Fruit fly (Drosophila melanogaster) whole organism, embryonic: ENCODE data around the gene Zdhhc8.

Source experiments
- ATbp ChIP-seq: fragments of 200-800 bp; sonication (Bioruptor generic); optimal IDR thresholded peaks from 2 replicates; lab custom pipeline; 2017; ENCODE audit warnings: missing biosample characterization, mild to moderate bottlenecking, missing genetic modification characterization, missing genetic modification reagents
- Ada2b ChIP-seq: fragments of 200-800 bp; sonication (Bioruptor generic); IDR thresholded peaks from 2 replicates; pipeline ENCODE4 v1.3.6; 2022; ENCODE audit warnings: missing biosample characterization, missing genetic modification characterization
- Aef1 ChIP-seq: fragments of 200-800 bp; sonication (Bioruptor generic); IDR thresholded peaks from 3 replicates; pipeline ENCODE4 v1.3.6; 2022; ENCODE audit warnings: missing biosample characterization, missing genetic modification characterization
- Awh ChIP-seq: fragments of 200-800 bp; sonication (Bioruptor generic); IDR thresholded peaks from 2 replicates; pipeline ENCODE4, ENCODE4 v1.3.6; 2022; ENCODE audit warnings: missing biosample characterization, missing genetic modification characterization
- CG10565 ChIP-seq: fragments of 200-800 bp; sonication (Bioruptor generic); optimal IDR thresholded peaks from 3 replicates; lab custom pipeline; 2016; ENCODE audit warnings: missing biosample characterization, mild to moderate bottlenecking, missing genetic modification characterization
- CG11247 ChIP-seq: fragments of 200-800 bp; sonication (Bioruptor generic); IDR thresholded peaks from 2 replicates; pipeline ENCODE4 v1.3.6; 2022; ENCODE audit warnings: missing biosample characterization, missing genetic modification characterization
- CG11696 ChIP-seq: fragments of 200-800 bp; sonication (Bioruptor generic); IDR thresholded peaks from 2 replicates; pipeline ENCODE4 v1.3.6; 2022; ENCODE audit warnings: missing biosample characterization, missing genetic modification characterization
- CG12219 ChIP-seq: fragments of 200-800 bp; sonication (Bioruptor generic); optimal IDR thresholded peaks from 3 replicates; lab custom pipeline; 2018; ENCODE audit warnings: missing biosample characterization, mild to moderate bottlenecking, missing genetic modification characterization
- CG15011 ChIP-seq: fragments of 200-800 bp; sonication (Bioruptor generic); optimal IDR thresholded peaks from 3 replicates; lab custom pipeline; 2018; ENCODE audit warnings: missing biosample characterization, mild to moderate bottlenecking, missing genetic modification characterization
- CG17361 ChIP-seq: fragments of 200-800 bp; sonication (Bioruptor generic); IDR thresholded peaks from 3 replicates; pipeline ENCODE4 v1.3.6; 2022; ENCODE audit warnings: missing biosample characterization, missing genetic modification characterization
- CG18619 ChIP-seq: fragments of 200-800 bp; sonication (Bioruptor generic); optimal IDR thresholded peaks from 3 replicates; lab custom pipeline; 2017; ENCODE audit warnings: missing biosample characterization, mild to moderate bottlenecking, missing genetic modification characterization
- CG2120 ChIP-seq: fragments of 200-800 bp; sonication (Bioruptor generic); optimal IDR thresholded peaks from 3 replicates; lab custom pipeline; 2016; ENCODE audit warnings: missing biosample characterization, missing genetic modification characterization
- CG3847 ChIP-seq: fragments of 200-800 bp; sonication (Bioruptor generic); IDR thresholded peaks from 2 replicates; pipeline ENCODE4 v1.3.6; 2022; ENCODE audit warnings: missing biosample characterization, missing genetic modification characterization
- CG3995 ChIP-seq: fragments of 200-800 bp; sonication (Bioruptor generic); optimal IDR thresholded peaks from 3 replicates; lab custom pipeline; 2016; ENCODE audit warnings: missing biosample characterization, missing genetic modification characterization
- CG4360 ChIP-seq: fragments of 200-800 bp; sonication (Bioruptor generic); IDR thresholded peaks from 2 replicates; pipeline ENCODE4 v1.3.6; 2022; ENCODE audit warnings: missing biosample characterization, missing genetic modification characterization
- CG4424 ChIP-seq: fragments of 200-800 bp; sonication (Bioruptor generic); optimal IDR thresholded peaks from 3 replicates; lab custom pipeline; 2016; ENCODE audit warnings: missing biosample characterization, missing genetic modification characterization
- CG6254 ChIP-seq: fragments of 200-800 bp; sonication (Bioruptor generic); optimal IDR thresholded peaks from 3 replicates; lab custom pipeline; 2017; ENCODE audit warnings: mild to moderate bottlenecking, missing biosample characterization, missing genetic modification reagents, missing genetic modification characterization
- CG6854 ChIP-seq: fragments of 200-800 bp; sonication (Bioruptor generic); optimal IDR thresholded peaks from 3 replicates; lab custom pipeline; 2017; ENCODE audit warnings: missing biosample characterization, mild to moderate bottlenecking, missing genetic modification characterization
- CG8290 ChIP-seq, 3 experiments: fragments of 200-800 bp; sonication (Bioruptor generic); optimal IDR thresholded peaks; 2 replicates each; lab custom pipeline; 2016 to 2019; ENCODE audit warnings: missing biosample characterization in 3 of 3, missing genetic modification characterization in 3 of 3, mild to moderate bottlenecking in 2 of 3, moderate library complexity in 1 of 3
- CG8765 ChIP-seq: fragments of 200-800 bp; sonication (Bioruptor generic); IDR thresholded peaks from 2 replicates; pipeline ENCODE4 v1.3.6; 2022; ENCODE audit warnings: missing biosample characterization, missing genetic modification characterization
- CoRest ChIP-seq: fragments of 200-800 bp; sonication (Bioruptor generic); optimal IDR thresholded peaks from 3 replicates; lab custom pipeline; 2018; ENCODE audit warnings: missing biosample characterization, mild to moderate bottlenecking, missing genetic modification characterization, moderate library complexity
- D ChIP-seq, 2 experiments: fragments of 200-800 bp in 1 of 2; fragments of >200 bp in 1 of 2; sonication (Bioruptor generic) in 1 of 2; optimal IDR thresholded peaks; 2 replicates in 1 of 2; 3 replicates in 1 of 2; lab custom pipeline; 2017; ENCODE audit warnings: mild to moderate bottlenecking in 1 of 2, missing biosample characterization in 1 of 2, missing genetic modification characterization in 1 of 2, missing genetic modification reagents in 1 of 2
- D19A ChIP-seq: fragments of 200-800 bp; optimal IDR thresholded peaks from 3 replicates; lab custom pipeline; 2019; ENCODE audit warnings: missing biosample characterization, mild to moderate bottlenecking, missing genetic modification characterization, moderate library complexity
- Dfd ChIP-seq, 2 experiments: fragments of >200 bp; optimal IDR thresholded peaks; 2 replicates each; lab custom pipeline; 2017; ENCODE audit warnings: missing biosample characterization in 2 of 2, missing genetic modification characterization in 2 of 2
- Elba2 ChIP-seq: fragments of 200-800 bp; sonication (Bioruptor generic); optimal IDR thresholded peaks from 3 replicates; lab custom pipeline; 2016; ENCODE audit warnings: missing biosample characterization, missing genetic modification characterization
- Ets65A ChIP-seq: fragments of 200-800 bp; sonication (Bioruptor generic); peaks from one replicate; lab custom pipeline; 2016; ENCODE audit warnings: missing biosample characterization, missing genetic modification characterization
- GATAe ChIP-seq: fragments of 200-800 bp; sonication (Bioruptor generic); conservative IDR thresholded peaks from 2 replicates; pipeline ENCODE4 v1.3.6; 2022; ENCODE audit warnings: missing biosample characterization, missing genetic modification characterization
- H15 ChIP-seq: fragments of 200-800 bp; sonication (Bioruptor generic); IDR thresholded peaks from 3 replicates; pipeline ENCODE4 v1.3.6; 2022; ENCODE audit warnings: missing biosample characterization, missing genetic modification characterization
- Hsf ChIP-seq: fragments of 200-800 bp; sonication (Bioruptor generic); optimal IDR thresholded peaks from 3 replicates; lab custom pipeline; 2016; ENCODE audit warnings: missing biosample characterization, missing genetic modification characterization
- Jarid2 ChIP-seq: fragments of 200-800 bp; sonication (Bioruptor generic); optimal IDR thresholded peaks from 3 replicates; lab custom pipeline; 2017; ENCODE audit warnings: mild to moderate bottlenecking, missing biosample characterization, missing genetic modification reagents, missing genetic modification characterization
- Mrtf ChIP-seq: fragments of 200-800 bp; sonication (Bioruptor generic); IDR thresholded peaks from 3 replicates; pipeline ENCODE4 v1.3.6; 2022; ENCODE audit warnings: missing biosample characterization, missing genetic modification characterization
- NC2β ChIP-seq: fragments of 200-800 bp; sonication (Bioruptor generic); optimal IDR thresholded peaks from 2 replicates; lab custom pipeline; 2016; ENCODE audit warnings: missing biosample characterization, missing genetic modification characterization
- Nf-YC ChIP-seq: fragments of 200-800 bp; optimal IDR thresholded peaks from 3 replicates; lab custom pipeline; 2019; ENCODE audit warnings: missing biosample characterization, mild to moderate bottlenecking, missing genetic modification characterization, moderate library complexity
- Taf1 ChIP-seq: fragments of 200-800 bp; sonication (Bioruptor generic); IDR thresholded peaks from 2 replicates; pipeline ENCODE4 v1.3.6; 2022; ENCODE audit warnings: missing biosample characterization, missing genetic modification characterization
- ase ChIP-seq: fragments of 200-800 bp; sonication (Bioruptor generic); IDR thresholded peaks from 3 replicates; pipeline ENCODE4 v1.3.6; 2022; ENCODE audit warnings: missing biosample characterization, missing genetic modification characterization
- ci ChIP-seq: fragments of 200-800 bp; sonication (Bioruptor generic); IDR thresholded peaks from 3 replicates; pipeline ENCODE4 v1.3.6; 2022; ENCODE audit warnings: missing biosample characterization, missing genetic modification characterization
- cwo ChIP-seq: fragments of 200-800 bp; sonication (Bioruptor generic); optimal IDR thresholded peaks from 3 replicates; lab custom pipeline; 2017; ENCODE audit warnings: missing biosample characterization, missing genetic modification characterization, mild to moderate bottlenecking, moderate library complexity, missing genetic modification reagents
- da ChIP-seq: fragments of 200-800 bp; sonication (Bioruptor generic); optimal IDR thresholded peaks from 2 replicates; lab custom pipeline; 2016; ENCODE audit warnings: missing biosample characterization, missing genetic modification characterization
- dm ChIP-seq: fragments of 200-800 bp; sonication (Bioruptor generic); optimal IDR thresholded peaks from 3 replicates; lab custom pipeline; 2016; ENCODE audit warnings: missing biosample characterization, missing genetic modification characterization
- eve ChIP-seq, 2 experiments: fragments of >200 bp; optimal IDR thresholded peaks; 2 replicates each; lab custom pipeline; 2017; ENCODE audit warnings: missing biosample characterization in 2 of 2, missing genetic modification characterization in 2 of 2
- fd3F ChIP-seq: fragments of 200-800 bp; sonication (Bioruptor generic); optimal IDR thresholded peaks from 2 replicates; lab custom pipeline; 2018; ENCODE audit warnings: missing biosample characterization, mild to moderate bottlenecking, missing genetic modification characterization, moderate library complexity
- jing ChIP-seq: fragments of 200-800 bp; sonication (Bioruptor generic); optimal IDR thresholded peaks from 2 replicates; lab custom pipeline; 2018; ENCODE audit warnings: missing biosample characterization, mild to moderate bottlenecking, missing genetic modification characterization
- lola ChIP-seq, 3 experiments: fragments of >200 bp in 2 of 3; fragments of 200-800 bp in 1 of 3; sonication (Bioruptor generic) in 1 of 3; optimal IDR thresholded peaks; 2 replicates each; lab custom pipeline; 2017 to 2019; ENCODE audit warnings: missing biosample characterization in 3 of 3, missing genetic modification characterization in 3 of 3, mild to moderate bottlenecking in 1 of 3, moderate library complexity in 1 of 3
- maf-S ChIP-seq: fragments of 200-800 bp; sonication (Bioruptor generic); optimal IDR thresholded peaks from 2 replicates; lab custom pipeline; 2016; ENCODE audit warnings: missing biosample characterization, missing genetic modification characterization
- mirr ChIP-seq: fragments of 200-800 bp; sonication (Bioruptor generic); optimal IDR thresholded peaks from 3 replicates; lab custom pipeline; 2018; ENCODE audit warnings: missing biosample characterization, mild to moderate bottlenecking, missing genetic modification characterization
- otp ChIP-seq: fragments of 200-800 bp; sonication (Bioruptor generic); IDR thresholded peaks from 3 replicates; pipeline ENCODE4, ENCODE4 v1.3.6; 2022; ENCODE audit warnings: missing biosample characterization, missing genetic modification characterization
- sim ChIP-seq: fragments of 200-800 bp; sonication (Bioruptor generic); IDR thresholded peaks from 2 replicates; pipeline ENCODE4 v1.3.6; 2022; ENCODE audit warnings: missing biosample characterization, missing genetic modification characterization
- slp2 ChIP-seq: fragments of 200-800 bp; sonication (Bioruptor generic); optimal IDR thresholded peaks from 2 replicates; lab custom pipeline; 2016; ENCODE audit warnings: missing biosample characterization, missing genetic modification characterization
- tio ChIP-seq: fragments of 200-800 bp; sonication (Bioruptor generic); optimal IDR thresholded peaks from 2 replicates; lab custom pipeline; 2017; ENCODE audit warnings: missing biosample characterization, missing genetic modification characterization, inconsistent platforms
- twi ChIP-seq: fragments of 200-800 bp; optimal IDR thresholded peaks from 2 replicates; lab custom pipeline; 2019; ENCODE audit warnings: missing biosample characterization, mild to moderate bottlenecking, missing genetic modification characterization, moderate library complexity

Gene Zdhhc8

DNA sequence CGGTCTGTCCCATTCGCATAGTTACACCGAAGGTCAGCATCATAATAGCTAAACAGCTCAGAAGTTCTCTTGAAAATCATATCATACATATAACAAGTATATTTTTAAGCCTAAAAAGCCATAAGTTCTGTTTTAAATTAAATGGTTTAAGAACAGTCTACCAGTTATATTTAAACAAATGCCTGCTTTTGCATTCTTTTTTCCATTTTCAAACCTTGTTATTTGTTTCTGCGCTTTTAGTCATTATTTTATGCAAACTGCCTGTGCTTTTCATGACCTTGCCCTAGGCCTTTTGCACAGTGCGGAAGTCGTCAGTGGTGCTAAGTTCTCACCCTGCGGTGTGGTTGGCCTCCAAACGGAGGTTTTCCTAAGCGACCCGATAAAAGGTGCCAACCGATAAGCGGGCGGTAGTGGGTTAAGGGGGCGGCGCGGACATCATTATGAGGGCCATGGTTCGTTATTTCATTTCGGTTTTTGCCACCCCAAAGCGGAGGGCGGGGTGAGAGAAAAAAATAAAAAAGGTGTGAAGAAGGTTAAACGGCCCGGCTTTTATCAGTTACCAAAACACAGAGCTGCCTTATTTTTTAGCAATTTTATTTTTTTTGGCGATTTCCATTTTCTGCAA is 11.4 kb downstream of the Zdhhc8 start (continued):
- TF ChIP-seq CG11696 (GFP tag; lab: Robert Waterston, UW): peak; percentile 69; the same call in 1 of the 2 replicates
- peak; percentile 56 for TF ChIP-seq CG3847 (GFP tag; lab: Robert Waterston, UW)
- TF ChIP-seq mirr (GFP tag; lab: Kevin White, UChicago): peak; percentile 9
- peak; percentile 96 for TF ChIP-seq Ets65A (GFP tag; lab: Kevin White, UChicago)
- no peak for TF ChIP-seq sim (GFP tag; lab: Robert Waterston, UW)
- no peak for TF ChIP-seq CG8290 (GFP tag; optimal IDR thresholded peaks at IDR 0.05; lab: Kevin White, UChicago)
- TF ChIP-seq CG8290 (tag; optimal IDR thresholded peaks at IDR 0.05; lab: Kevin White, UChicago): no peak
- TF ChIP-seq Nf-YC (tag; lab: Kevin White, UChicago): peak; percentile 39
- no peak for TF ChIP-seq NC2β (GFP tag; lab: Kevin White, UChicago)
- peak; percentile 32 for TF ChIP-seq CG4424 (GFP tag; lab: Kevin White, UChicago)
- no peak for TF ChIP-seq slp2 (GFP tag; lab: Kevin White, UChicago)
- peak; percentile 74 for TF ChIP-seq cwo
- peak; percentile 59 for TF ChIP-seq CG15011 (GFP tag; lab: Kevin White, UChicago)
- TF ChIP-seq maf-S (GFP tag; lab: Kevin White, UChicago): no peak
- no peak for TF ChIP-seq dm (GFP tag; lab: Kevin White, UChicago)
- TF ChIP-seq Dfd (GFP tag; optimal IDR thresholded peaks at IDR 0.05; lab: Kevin White, UChicago): no peak
- peak; percentile 75 for TF ChIP-seq CoRest (tag; lab: Kevin White, UChicago)
- TF ChIP-seq jing: no peak
- peak; percentile 9 for TF ChIP-seq D19A (tag; lab: Kevin White, UChicago)
- TF ChIP-seq otp (GFP tag; lab: Robert Waterston, UW): no peak
- peak; percentile 44 for TF ChIP-seq Hsf
- TF ChIP-seq CG6854 (GFP tag; lab: Kevin White, UChicago): peak; percentile 49
- TF ChIP-seq CG2120 (GFP tag; lab: Kevin White, UChicago): peak; percentile 75
- no peak for TF ChIP-seq Taf1 (GFP tag; lab: Robert Waterston, UW)
- no peak for TF ChIP-seq da
- peak in 1 of 2 experiments; percentile 64 for TF ChIP-seq eve (GFP tag; optimal IDR thresholded peaks at IDR 0.05; lab: Kevin White, UChicago)
- TF ChIP-seq CG3995: peak; percentile 14
- TF ChIP-seq Ada2b (GFP tag; lab: Robert Waterston, UW): peak; percentile 21; the same call in 1 of the 2 replicates
- TF ChIP-seq CG10565: no peak
- TF ChIP-seq ase (GFP tag; lab: Robert Waterston, UW): no peak
- TF ChIP-seq CG8765 (GFP tag; lab: Robert Waterston, UW): no peak
- no peak for TF ChIP-seq H15 (GFP tag; lab: Robert Waterston, UW)
- no peak for TF ChIP-seq Mrtf (GFP tag; lab: Robert Waterston, UW)
- peak; percentile 37; the same call in 1 of the 3 replicates for TF ChIP-seq Aef1 (GFP tag; lab: Robert Waterston, UW)
- TF ChIP-seq Jarid2 (GFP tag; lab: Kevin White, UChicago): no peak
- no peak for TF ChIP-seq CG4360 (GFP tag; lab: Robert Waterston, UW)
- TF ChIP-seq CG11247 (GFP tag; lab: Robert Waterston, UW): peak; percentile 20; the same call in 1 of the 2 replicates
- peak; percentile 34 for TF ChIP-seq CG12219 (GFP tag; lab: Kevin White, UChicago)
- peak; percentile 37 for TF ChIP-seq tio (GFP tag; lab: Kevin White, UChicago)
- TF ChIP-seq GATAe (GFP tag; lab: Robert Waterston, UW): peak; percentile 47; the same call in 1 of the 2 replicates
- TF ChIP-seq Awh (GFP tag; lab: Robert Waterston, UW): no peak
- TF ChIP-seq D (optimal IDR thresholded peaks at IDR 0.05; lab: Kevin White, UChicago): no peak
- TF ChIP-seq D (GFP tag; optimal IDR thresholded peaks at IDR 0.05; lab: Kevin White, UChicago): peak; percentile 10
- no peak for TF ChIP-seq lola (GFP tag; optimal IDR thresholded peaks at IDR 0.05; lab: Kevin White, UChicago)
- no peak for TF ChIP-seq ATbp (GFP tag; lab: Kevin White, UChicago)
- TF ChIP-seq Elba2 (GFP tag; lab: Kevin White, UChicago): no peak
- peak; percentile 40; the same call in 2 of the 3 replicates for TF ChIP-seq CG17361 (GFP tag; lab: Robert Waterston, UW)
- TF ChIP-seq CG6254 (GFP tag; lab: Kevin White, UChicago): no peak
- no peak for TF ChIP-seq twi (tag; lab: Kevin White, UChicago)
- TF ChIP-seq fd3F (GFP tag; lab: Kevin White, UChicago): peak; percentile 30
- TF ChIP-seq CG18619 (GFP tag; lab: Kevin White, UChicago): peak; percentile 42
- TF ChIP-seq ci: no peak
